Worm (Caenorhabditis elegans): Measurements from ENCODE around the gene ceh-1.
A peak's percentile ranks its signal among the peaks of the same experiment; 100 is the strongest.

ceh-1 gene

DNA sequence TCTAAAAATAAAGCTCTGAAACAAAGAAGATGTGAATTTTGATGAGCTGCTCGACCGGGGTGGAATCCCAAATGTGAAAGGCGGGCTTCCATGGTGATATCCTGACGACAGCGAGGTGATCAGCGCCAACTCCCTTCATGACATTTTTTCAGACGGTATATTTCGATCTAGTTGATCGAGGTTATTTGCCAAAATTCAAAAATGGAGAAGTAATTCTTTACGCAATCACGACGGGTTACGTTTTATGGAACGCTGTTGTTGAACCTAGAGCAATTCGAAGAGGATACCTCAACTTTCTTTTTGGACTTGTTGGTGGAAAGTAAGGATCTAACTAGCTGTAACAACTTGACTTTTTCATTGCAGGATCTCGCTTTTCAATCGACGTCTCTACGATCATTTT lies 22.7 kb upstream of the ceh-1 start:
- no peak for TF ChIP-seq snpc-4 (tag; optimal IDR thresholded peaks at IDR 0.05)
- no peak for TF ChIP-seq sma-3 (GFP tag; optimal IDR thresholded peaks at IDR 0.05)
- no peak for TF ChIP-seq sma-9 (GFP tag; optimal IDR thresholded peaks at IDR 0.05)
- no peak for TF ChIP-seq sma-9 (tag; optimal IDR thresholded peaks at IDR 0.05)
- no peak for TF ChIP-seq sem-4 (tag; optimal IDR thresholded peaks at IDR 0.05)
- TF ChIP-seq R02D3.7 (tag; optimal IDR thresholded peaks at IDR 0.05), result no peak
- TF ChIP-seq lin-39 (tag; optimal IDR thresholded peaks at IDR 0.05), result no peak
- TF ChIP-seq nhr-237 (tag; optimal IDR thresholded peaks at IDR 0.05), result no peak
- no peak for TF ChIP-seq mdl-1 (tag; optimal IDR thresholded peaks at IDR 0.05)
- TF ChIP-seq mbf-1 (tag; optimal IDR thresholded peaks at IDR 0.05), result no peak
- no peak for TF ChIP-seq F13H6.1 (tag; optimal IDR thresholded peaks at IDR 0.05)

DNA sequence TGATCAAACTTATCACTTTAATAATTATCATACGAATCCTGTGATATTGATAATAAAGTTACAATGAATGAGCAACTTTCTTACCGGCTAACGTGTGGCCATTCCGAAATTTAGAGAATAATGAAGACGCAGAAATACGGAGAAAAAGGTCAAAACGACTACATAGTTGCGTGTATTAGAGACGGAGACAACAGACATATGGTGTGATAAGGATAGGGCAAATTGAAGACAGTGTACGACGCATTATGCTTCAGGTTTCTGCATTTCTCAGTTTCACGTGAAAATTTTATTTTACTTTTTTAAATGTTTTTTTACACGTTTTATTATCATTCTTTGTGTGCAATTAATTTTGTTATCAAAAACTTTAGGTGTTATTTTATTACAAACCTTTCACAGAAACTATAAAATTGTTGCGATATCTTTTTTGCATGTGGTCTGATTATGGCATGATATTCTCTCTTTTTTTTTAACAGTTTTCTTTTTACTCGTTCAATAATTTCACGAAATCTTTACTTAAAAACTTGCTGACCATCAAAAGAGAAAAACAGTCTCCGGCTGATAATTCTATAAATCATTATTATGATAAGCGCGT lies 19.3 kb upstream of the ceh-1 start, which contains the start of gene tmem-135:
Gene tmem-135 (plus strand): TSS at position 542 of the 592 bp plus-strand sequence.
- TF ChIP-seq sma-9 (GFP tag; optimal IDR thresholded peaks at IDR 0.05), result peak; percentile 26
- no peak for TF ChIP-seq sma-9 (tag; optimal IDR thresholded peaks at IDR 0.05)
- no peak for TF ChIP-seq lsy-2 (tag; optimal IDR thresholded peaks at IDR 0.05)
- no peak for TF ChIP-seq blmp-1 (tag; optimal IDR thresholded peaks at IDR 0.05; ENCODE audit: insufficient read depth)
- no peak for TF ChIP-seq unc-39 (tag; optimal IDR thresholded peaks at IDR 0.05)

DNA sequence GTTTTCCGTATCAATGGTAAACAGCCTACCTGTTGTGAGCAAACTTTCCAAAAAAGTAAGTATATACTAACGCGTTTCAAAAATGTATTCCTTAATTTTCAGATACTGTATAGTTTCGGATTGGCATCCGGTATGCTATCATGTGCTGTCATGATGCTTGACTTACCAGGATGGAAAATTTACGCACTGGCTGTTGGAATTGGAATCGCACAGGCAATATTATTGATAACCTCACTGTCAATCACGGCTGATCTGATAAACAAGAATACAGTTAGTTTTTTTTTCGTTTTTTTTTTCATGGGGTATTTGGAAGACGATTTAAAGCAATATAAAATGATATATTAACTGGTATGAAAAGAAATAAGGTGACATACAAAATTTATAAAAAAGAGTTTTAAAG lies 17.9 kb upstream of the ceh-1 start:
- no peak for TF ChIP-seq nhr-10 (tag; optimal IDR thresholded peaks at IDR 0.05)
- no peak for TF ChIP-seq dmd-4 (tag; optimal IDR thresholded peaks at IDR 0.05)
- no peak for TF ChIP-seq elt-3 (tag; optimal IDR thresholded peaks at IDR 0.05)
- TF ChIP-seq lin-39 (tag; optimal IDR thresholded peaks at IDR 0.05), result no peak
- no peak for TF ChIP-seq nhr-23 (tag; optimal IDR thresholded peaks at IDR 0.05)
- TF ChIP-seq gmeb-1 (tag; optimal IDR thresholded peaks at IDR 0.05), result no peak
- no peak for TF ChIP-seq nhr-129 (tag; optimal IDR thresholded peaks at IDR 0.05)
- no peak for TF ChIP-seq unc-62 (GFP tag; optimal IDR thresholded peaks at IDR 0.05)
- TF ChIP-seq aly-2 (tag; optimal IDR thresholded peaks at IDR 0.05), result no peak
- no peak for TF ChIP-seq alr-1 (tag; optimal IDR thresholded peaks at IDR 0.05)
- no peak for TF ChIP-seq crh-2 (tag; optimal IDR thresholded peaks at IDR 0.05)

ce11 chrX:4667788-4668187 lies 13.8 kb upstream of the ceh-1 start, which contains the start of gene mfsd-12:
Gene mfsd-12, plus strand, starts transcription at chrX:4668088.
- no peak for TF ChIP-seq zag-1 (tag; optimal IDR thresholded peaks at IDR 0.05)
- TF ChIP-seq F13H6.1 (tag; optimal IDR thresholded peaks at IDR 0.05), result no peak
- no peak for TF ChIP-seq egl-27 (tag; optimal IDR thresholded peaks at IDR 0.05)
- TF ChIP-seq skn-1 (tag; optimal IDR thresholded peaks at IDR 0.05), result no peak

ce11 chrX:4664649-4665048 lies 10.7 kb upstream of the ceh-1 start:
- no peak for TF ChIP-seq Y55F3AM.14 (GFP tag; optimal IDR thresholded peaks at IDR 0.05)

ce11 chrX:4662964-4663684 lies 9.2 kb upstream of the ceh-1 start:
- peak; percentile 75 for TF ChIP-seq sma-9 (GFP tag; optimal IDR thresholded peaks at IDR 0.05)
- no peak for TF ChIP-seq sma-9 (tag; optimal IDR thresholded peaks at IDR 0.05)
- peak; percentile 74 for TF ChIP-seq blmp-1 (tag; optimal IDR thresholded peaks at IDR 0.05; ENCODE audit: insufficient read depth)
- TF ChIP-seq fos-1 (tag; optimal IDR thresholded peaks at IDR 0.05), result peak; percentile 11
- TF ChIP-seq nhr-129 (tag; optimal IDR thresholded peaks at IDR 0.05), result peak; percentile 0
- peak; percentile 1 for TF ChIP-seq unc-55 (GFP tag; optimal IDR thresholded peaks at IDR 0.05)
- no peak for TF ChIP-seq ZK546.5 (tag; optimal IDR thresholded peaks at IDR 0.05)
- no peak for TF ChIP-seq peb-1 (tag; optimal IDR thresholded peaks at IDR 0.05)
- no peak for TF ChIP-seq sem-4 (tag; optimal IDR thresholded peaks at IDR 0.05)

All from whole organism, L2 larva.